Fruit fly (Drosophila melanogaster): ENCODE data around the gene CrzR.

The CrzR gene

DNA sequence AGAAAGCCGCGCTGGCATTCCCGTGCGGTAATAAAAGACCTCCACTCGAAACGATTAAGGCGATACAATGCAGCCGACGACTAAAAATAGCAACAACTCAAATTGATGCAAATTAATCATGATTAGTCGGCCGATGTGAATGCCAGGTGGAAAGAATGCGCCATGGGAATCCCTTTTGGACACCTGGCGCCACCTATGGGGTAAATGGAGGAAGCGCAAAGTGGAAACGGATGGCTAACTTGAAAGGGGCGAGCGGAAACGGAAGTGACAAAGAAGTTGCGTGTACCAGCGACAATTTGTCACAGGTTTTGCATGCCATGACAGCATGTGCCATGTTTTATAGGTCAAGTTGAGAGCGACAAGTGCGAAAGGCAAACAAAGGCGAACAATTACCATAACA, 29.2 kb upstream of the CrzR start:
- no peak for TF ChIP-seq CG4318 (GFP tag; optimal IDR thresholded peaks at IDR 0.05)
- no peak for TF ChIP-seq ss (GFP tag; optimal IDR thresholded peaks at IDR 0.05)
- no peak for TF ChIP-seq dsx (GFP tag; optimal IDR thresholded peaks at IDR 0.05; ENCODE audit: poor library complexity, severe bottlenecking)
- TF ChIP-seq CG6792 (GFP tag; optimal IDR thresholded peaks at IDR 0.05) = no peak
- TF ChIP-seq CG8632 (GFP tag; optimal IDR thresholded peaks at IDR 0.05) = no peak
- no peak for TF ChIP-seq Met (GFP tag; optimal IDR thresholded peaks at IDR 0.05)
- TF ChIP-seq acj6 (GFP tag; optimal IDR thresholded peaks at IDR 0.05) = no peak
- no peak for TF ChIP-seq spab (GFP tag; optimal IDR thresholded peaks at IDR 0.05)

DNA sequence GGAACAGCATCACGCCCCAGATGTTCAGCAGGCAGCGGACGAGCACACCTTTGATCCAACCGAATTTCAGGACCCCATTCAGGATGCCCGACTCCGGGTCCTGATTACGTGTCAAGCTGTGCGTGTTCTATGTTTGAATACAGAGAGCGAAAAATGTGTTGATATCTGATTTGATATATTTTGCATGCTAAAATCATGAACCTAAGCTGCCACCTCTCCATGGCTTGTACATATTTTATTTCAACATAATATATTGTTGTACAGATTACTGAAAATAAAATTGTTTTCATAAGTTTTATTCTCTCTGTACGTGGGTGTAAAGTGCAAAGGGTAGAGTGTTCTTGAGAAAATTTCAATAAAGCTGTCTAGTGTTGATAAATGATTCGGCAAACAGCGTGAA, 23.1 kb upstream of the CrzR start:
- TF ChIP-seq svp (GFP tag) (peak; percentile 5), CG6808 (GFP tag; optimal IDR thresholded peaks at IDR 0.05) (no peak), CG6163 (GFP tag; IDR thresholded peaks at IDR 0.05) (0 out of 3 replicates have a peak, but pooled peaks have one; percentile 15)

DNA sequence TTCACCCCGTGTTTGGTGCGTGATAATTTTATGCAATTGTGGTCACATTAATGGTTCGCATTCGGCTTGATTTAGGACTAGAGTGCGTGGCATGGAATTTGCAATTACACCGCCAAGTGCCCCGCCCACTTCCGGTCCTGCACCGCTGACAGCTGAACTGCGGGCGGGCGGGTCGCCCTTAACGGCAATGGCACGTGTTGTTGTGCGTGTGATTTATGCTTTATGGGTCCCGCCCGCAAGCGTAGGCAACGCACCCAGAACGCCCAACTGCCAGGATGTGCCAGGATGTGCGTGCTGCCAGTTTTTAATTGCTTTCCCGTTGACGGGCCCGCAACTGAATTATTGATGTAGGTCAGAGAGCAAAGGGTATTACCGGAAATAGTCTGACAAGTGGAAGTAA, 12.4 kb upstream of the CrzR start:
- TF ChIP-seq Sox102F (GFP tag; optimal IDR thresholded peaks at IDR 0.05) (no peak), CG6792 (GFP tag; optimal IDR thresholded peaks at IDR 0.05) (no peak), CG15336 (GFP tag; IDR thresholded peaks at IDR 0.05) (no peak), CG6276 (GFP tag; optimal IDR thresholded peaks at IDR 0.05) (no peak), esn (GFP tag; optimal IDR thresholded peaks at IDR 0.05) (no peak), salr (GFP tag; optimal IDR thresholded peaks at IDR 0.05) (no peak), CG10669 (GFP tag; optimal IDR thresholded peaks at IDR 0.05) (no peak), fkh (GFP tag; optimal IDR thresholded peaks at IDR 0.05) (no peak), CG11762 (GFP tag; optimal IDR thresholded peaks at IDR 0.05; ENCODE audit: insufficient read depth) (no peak), CG31627 (GFP tag; optimal IDR thresholded peaks at IDR 0.05) (no peak), Blimp-1 (GFP tag; optimal IDR thresholded peaks at IDR 0.05) (no peak), svp (GFP tag) (no peak), Eip93F (GFP tag; optimal IDR thresholded peaks at IDR 0.05) (no peak), Eip78C (GFP tag) (no peak)

DNA sequence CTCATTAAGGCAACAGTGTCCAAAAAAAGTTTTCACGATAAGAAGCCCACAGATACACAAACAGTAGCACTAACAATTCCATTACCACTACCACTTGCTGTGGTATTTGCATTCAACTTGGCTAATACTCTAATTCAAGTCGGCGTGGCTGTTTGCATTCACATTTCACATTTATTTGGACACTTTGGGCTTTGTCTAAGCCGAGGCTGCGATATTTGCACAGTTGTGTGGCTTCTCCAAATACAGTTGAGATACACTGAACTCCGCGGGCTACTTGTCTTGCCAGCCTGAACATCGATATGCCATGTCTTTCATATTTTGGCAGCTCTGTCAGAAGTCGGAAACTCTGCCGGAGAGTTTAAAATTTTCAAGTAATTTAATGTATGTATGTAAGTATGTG, 1.0 kb downstream of the CrzR start:
- TF ChIP-seq Sox102F (GFP tag; optimal IDR thresholded peaks at IDR 0.05) (no peak), fd59A (GFP tag; optimal IDR thresholded peaks at IDR 0.05) (no peak), fkh (GFP tag; optimal IDR thresholded peaks at IDR 0.05) (peak; percentile 89), Ets96B (tag; optimal IDR thresholded peaks at IDR 0.05) (no peak)

DNA sequence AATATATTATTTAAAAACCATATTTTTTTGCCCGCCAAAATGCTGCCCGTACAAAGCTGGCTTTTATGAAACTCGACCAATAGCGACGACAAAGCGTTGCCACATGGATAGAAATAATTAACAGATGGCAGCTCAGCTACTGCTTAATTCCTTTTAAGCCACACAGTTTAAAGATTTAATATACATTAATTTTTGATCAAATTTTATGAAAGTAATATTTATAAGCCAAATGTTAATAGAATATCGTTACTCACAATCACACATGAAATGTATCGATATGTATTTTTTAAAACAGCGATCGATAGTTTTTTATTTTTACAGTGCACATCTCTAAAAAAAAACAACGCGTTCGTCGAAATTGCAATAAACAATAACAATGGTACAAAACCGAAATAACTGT, 15.0 kb downstream of the CrzR start, which contains the start of gene CG10418:
TSS of gene CG10418 (plus strand) at position 338 of the 400 bp plus-strand sequence.
- TF ChIP-seq CG32006 (GFP tag; optimal IDR thresholded peaks at IDR 0.05) = no peak
- peak; percentile 43 for TF ChIP-seq cyc (GFP tag; optimal IDR thresholded peaks at IDR 0.05)
- no peak for TF ChIP-seq CG8632 (GFP tag; optimal IDR thresholded peaks at IDR 0.05)
- no peak for TF ChIP-seq CG6854 (GFP tag; optimal IDR thresholded peaks at IDR 0.05)
- no peak for TF ChIP-seq CG7368 (GFP tag; optimal IDR thresholded peaks at IDR 0.05)
- TF ChIP-seq eg (GFP tag; IDR thresholded peaks at IDR 0.05) = no peak
- no peak for TF ChIP-seq CG11762 (GFP tag; optimal IDR thresholded peaks at IDR 0.05; ENCODE audit: insufficient read depth)
- TF ChIP-seq CG3032 (tag; optimal IDR thresholded peaks at IDR 0.05) = no peak
- no peak for TF ChIP-seq fd59A (GFP tag; optimal IDR thresholded peaks at IDR 0.05)
- TF ChIP-seq dac (GFP tag; optimal IDR thresholded peaks at IDR 0.05) = no peak
- TF ChIP-seq acj6 (GFP tag; optimal IDR thresholded peaks at IDR 0.05) = no peak
- no peak for TF ChIP-seq achi (GFP tag; optimal IDR thresholded peaks at IDR 0.05)
- no peak for TF ChIP-seq CG9139 (GFP tag; optimal IDR thresholded peaks at IDR 0.05)
- no peak for TF ChIP-seq CG4318 (GFP tag; optimal IDR thresholded peaks at IDR 0.05)
- TF ChIP-seq CG15336 (GFP tag; IDR thresholded peaks at IDR 0.05) = no peak
- TF ChIP-seq CG1621 (tag; optimal IDR thresholded peaks at IDR 0.05) = no peak
- no peak for TF ChIP-seq CG34406 (GFP tag; optimal IDR thresholded peaks at IDR 0.05)
- no peak for TF ChIP-seq lz (GFP tag; optimal IDR thresholded peaks at IDR 0.05)
- no peak for TF ChIP-seq CG6808 (GFP tag; optimal IDR thresholded peaks at IDR 0.05)
- TF ChIP-seq CG3919 (GFP tag; optimal IDR thresholded peaks at IDR 0.05) = no peak
- peak; percentile 19 for TF ChIP-seq svp (GFP tag)
- peak; percentile 15 for TF ChIP-seq CG10631 (GFP tag; optimal IDR thresholded peaks at IDR 0.05)
- TF ChIP-seq Sox14 (GFP tag; optimal IDR thresholded peaks at IDR 0.05) = peak; percentile 50
- no peak for TF ChIP-seq CG6276 (GFP tag; optimal IDR thresholded peaks at IDR 0.05)
- no peak for TF ChIP-seq Eip93F (GFP tag; optimal IDR thresholded peaks at IDR 0.05)
- no peak for TF ChIP-seq CG6792 (GFP tag; optimal IDR thresholded peaks at IDR 0.05)
- no peak for TF ChIP-seq CG16779 (tag; optimal IDR thresholded peaks at IDR 0.05)
- TF ChIP-seq Hr39 (GFP tag; optimal IDR thresholded peaks at IDR 0.05) = peak; percentile 51
- TF ChIP-seq CG31627 (GFP tag; optimal IDR thresholded peaks at IDR 0.05) = peak; percentile 59
- no peak for TF ChIP-seq CG8119 (GFP tag; IDR thresholded peaks at IDR 0.05)
